Fruit fly (Drosophila melanogaster) whole organism, embryonic: ENCODE results near the gene beat-Vc.
A peak's percentile ranks its signal among the peaks of the same experiment; 100 is the strongest.

Experiments
- Ada2b ChIP-seq: fragments of 200-800 bp; sonication (Bioruptor generic); IDR thresholded peaks from 2 replicates; pipeline ENCODE4 v1.3.6; 2022; ENCODE audit warnings: missing biosample characterization, missing genetic modification characterization
- B-H2 ChIP-seq: fragments of 200-800 bp; sonication (Bioruptor generic); optimal IDR thresholded peaks from 2 replicates; lab custom pipeline; 2018; ENCODE audit warnings: missing biosample characterization, mild to moderate bottlenecking, missing genetic modification characterization
- CG10462 ChIP-seq: fragments of 200-800 bp; sonication (Bioruptor generic); optimal IDR thresholded peaks from 2 replicates; lab custom pipeline; 2016; ENCODE audit warnings: missing biosample characterization, missing genetic modification characterization
- CG10543 ChIP-seq: fragments of 200-800 bp; sonication (Bioruptor generic); optimal IDR thresholded peaks from 3 replicates; lab custom pipeline; 2017; ENCODE audit warnings: missing biosample characterization, mild to moderate bottlenecking, missing genetic modification characterization, moderate library complexity
- CG15011 ChIP-seq: fragments of 200-800 bp; sonication (Bioruptor generic); optimal IDR thresholded peaks from 3 replicates; lab custom pipeline; 2018; ENCODE audit warnings: missing biosample characterization, mild to moderate bottlenecking, missing genetic modification characterization
- CG15073 ChIP-seq: fragments of 200-800 bp; sonication (Bioruptor generic); optimal IDR thresholded peaks from 2 replicates; lab custom pipeline; 2016; ENCODE audit warnings: missing biosample characterization, missing genetic modification characterization
- CG16813 ChIP-seq: fragments of 200-800 bp; sonication (Bioruptor generic); IDR thresholded peaks from 3 replicates; pipeline ENCODE4 v1.3.6; 2022; ENCODE audit warnings: missing biosample characterization, missing genetic modification characterization; ENCODE audit not compliant: partially characterized antibody
- CG17385 ChIP-seq: fragments of 200-800 bp; sonication (Bioruptor generic); optimal IDR thresholded peaks from 3 replicates; lab custom pipeline; 2018; ENCODE audit warnings: missing biosample characterization, mild to moderate bottlenecking, missing genetic modification characterization
- CG17912 ChIP-seq: fragments of 200-800 bp; sonication (Bioruptor generic); optimal IDR thresholded peaks from 2 replicates; lab custom pipeline; 2018; ENCODE audit warnings: missing biosample characterization, mild to moderate bottlenecking, missing genetic modification characterization
- CG3281 ChIP-seq: fragments of 200-800 bp; sonication (Bioruptor generic); optimal IDR thresholded peaks from 3 replicates; lab custom pipeline; 2017; ENCODE audit warnings: missing biosample characterization, mild to moderate bottlenecking, missing genetic modification characterization
- CG3847 ChIP-seq: fragments of 200-800 bp; sonication (Bioruptor generic); IDR thresholded peaks from 2 replicates; pipeline ENCODE4 v1.3.6; 2022; ENCODE audit warnings: missing biosample characterization, missing genetic modification characterization
- CG6791 ChIP-seq: fragments of 200-800 bp; sonication (Bioruptor generic); IDR thresholded peaks from 3 replicates; pipeline ENCODE4 v1.3.6; 2022; ENCODE audit warnings: missing biosample characterization, missing genetic modification characterization; ENCODE audit not compliant: partially characterized antibody
- CG6813 ChIP-seq: fragments of 200-800 bp; sonication (Bioruptor generic); optimal IDR thresholded peaks from 2 replicates; lab custom pipeline; 2017; ENCODE audit warnings: missing biosample characterization, missing genetic modification characterization, mild to moderate bottlenecking, moderate library complexity, missing genetic modification reagents
- CG7839 ChIP-seq: fragments of 200-800 bp; sonication (Bioruptor generic); optimal IDR thresholded peaks from 3 replicates; lab custom pipeline; 2018; ENCODE audit warnings: missing biosample characterization, mild to moderate bottlenecking, missing genetic modification characterization, moderate library complexity
- CG9215 ChIP-seq: fragments of 200-800 bp; sonication (Bioruptor generic); IDR thresholded peaks from 2 replicates; pipeline ENCODE4 v1.3.6; 2022; ENCODE audit warnings: missing biosample characterization, missing genetic modification characterization
- CG9727 ChIP-seq: fragments of 200-800 bp; sonication (Bioruptor generic); optimal IDR thresholded peaks from 3 replicates; lab custom pipeline; 2017; ENCODE audit warnings: missing biosample characterization, mild to moderate bottlenecking, missing genetic modification characterization
- CG9817 ChIP-seq: fragments of 200-800 bp; sonication (Bioruptor generic); optimal IDR thresholded peaks from 2 replicates; lab custom pipeline; 2018; ENCODE audit warnings: missing biosample characterization, mild to moderate bottlenecking, missing genetic modification characterization, moderate library complexity
- CrebB ChIP-seq: fragments of 200-800 bp; sonication (Bioruptor generic); optimal IDR thresholded peaks from 3 replicates; lab custom pipeline; 2018; ENCODE audit warnings: missing biosample characterization, mild to moderate bottlenecking, missing genetic modification characterization
- Dad ChIP-seq: fragments of 200-800 bp; sonication (Bioruptor generic); optimal IDR thresholded peaks from 3 replicates; lab custom pipeline; 2016; ENCODE audit warnings: missing biosample characterization, missing genetic modification characterization
- Dfd ChIP-seq, 2 experiments: fragments of >200 bp; optimal IDR thresholded peaks; 2 replicates each; lab custom pipeline; 2017; ENCODE audit warnings: missing biosample characterization in 2 of 2, missing genetic modification characterization in 2 of 2
- Ets65A ChIP-seq: fragments of 200-800 bp; sonication (Bioruptor generic); peaks from one replicate; lab custom pipeline; 2016; ENCODE audit warnings: missing biosample characterization, missing genetic modification characterization
- HLH3B ChIP-seq: fragments of 200-800 bp; sonication (Bioruptor generic); IDR thresholded peaks from 2 replicates; pipeline ENCODE4 v1.3.6; 2022; ENCODE audit warnings: missing biosample characterization, missing genetic modification characterization
- Hand ChIP-seq: fragments of 200-800 bp; sonication (Bioruptor generic); optimal IDR thresholded peaks from 2 replicates; lab custom pipeline; 2017; ENCODE audit warnings: mild to moderate bottlenecking, missing biosample characterization, missing genetic modification reagents, missing genetic modification characterization
- HmgZ ChIP-seq: fragments of 200-800 bp; sonication (Bioruptor generic); optimal IDR thresholded peaks from 2 replicates; lab custom pipeline; 2018; ENCODE audit warnings: missing biosample characterization, mild to moderate bottlenecking, missing genetic modification characterization
- Hsf ChIP-seq: fragments of 200-800 bp; sonication (Bioruptor generic); optimal IDR thresholded peaks from 3 replicates; lab custom pipeline; 2016; ENCODE audit warnings: missing biosample characterization, missing genetic modification characterization
- Mad ChIP-seq: fragments of 200-800 bp; sonication (Bioruptor generic); optimal IDR thresholded peaks from 2 replicates; lab custom pipeline; 2016; ENCODE audit warnings: missing biosample characterization, missing genetic modification characterization
- Ptx1 ChIP-seq: fragments of 200-800 bp; sonication (Bioruptor generic); IDR thresholded peaks from 2 replicates; pipeline ENCODE4 v1.3.6; 2022; ENCODE audit warnings: missing biosample characterization, missing genetic modification characterization
- Rfx ChIP-seq: fragments of 200-800 bp; sonication (Bioruptor generic); IDR thresholded peaks from 2 replicates; pipeline ENCODE4 v1.3.6; 2022; ENCODE audit warnings: missing biosample characterization, missing genetic modification characterization
- Sox102F ChIP-seq: fragments of 200-800 bp; sonication (Bioruptor generic); optimal IDR thresholded peaks from 2 replicates; lab custom pipeline; 2018; ENCODE audit warnings: missing biosample characterization, mild to moderate bottlenecking, missing genetic modification characterization, moderate library complexity
- Taf1 ChIP-seq: fragments of 200-800 bp; sonication (Bioruptor generic); IDR thresholded peaks from 2 replicates; pipeline ENCODE4 v1.3.6; 2022; ENCODE audit warnings: missing biosample characterization, missing genetic modification characterization
- bab2 ChIP-seq: fragments of 200-800 bp; sonication (Bioruptor generic); optimal IDR thresholded peaks from 2 replicates; lab custom pipeline; 2016; ENCODE audit warnings: missing biosample characterization, missing genetic modification characterization
- bcd ChIP-seq: fragments of 200-800 bp; sonication (Bioruptor generic); optimal IDR thresholded peaks from 2 replicates; lab custom pipeline; 2017; ENCODE audit warnings: missing biosample characterization, mild to moderate bottlenecking, missing genetic modification characterization
- caup ChIP-seq: fragments of 200-800 bp; sonication (Bioruptor generic); optimal IDR thresholded peaks from 3 replicates; lab custom pipeline; 2017; ENCODE audit warnings: missing biosample characterization, mild to moderate bottlenecking, missing genetic modification characterization, moderate library complexity; ENCODE audit not compliant: severe bottlenecking
- crol ChIP-seq: fragments of 200-800 bp; sonication (Bioruptor generic); IDR thresholded peaks from 2 replicates; pipeline ENCODE4 v1.3.6; 2022; ENCODE audit warnings: missing biosample characterization, missing genetic modification characterization
- cwo ChIP-seq: fragments of 200-800 bp; sonication (Bioruptor generic); optimal IDR thresholded peaks from 3 replicates; lab custom pipeline; 2017; ENCODE audit warnings: missing biosample characterization, missing genetic modification characterization, mild to moderate bottlenecking, moderate library complexity, missing genetic modification reagents
- dimm ChIP-seq: fragments of 200-800 bp; sonication (Bioruptor generic); IDR thresholded peaks from 2 replicates; pipeline ENCODE4 v1.3.6; 2022; ENCODE audit warnings: missing biosample characterization, missing genetic modification characterization
- dm ChIP-seq: fragments of 200-800 bp; sonication (Bioruptor generic); optimal IDR thresholded peaks from 3 replicates; lab custom pipeline; 2016; ENCODE audit warnings: missing biosample characterization, missing genetic modification characterization
- dysf ChIP-seq: fragments of 200-800 bp; sonication (Bioruptor generic); IDR thresholded peaks from 3 replicates; pipeline ENCODE4 v1.3.6; 2022; ENCODE audit warnings: missing biosample characterization, missing genetic modification characterization
- gsb-n ChIP-seq: fragments of 200-800 bp; sonication (Bioruptor generic); optimal IDR thresholded peaks from 3 replicates; lab custom pipeline; 2018; ENCODE audit warnings: missing biosample characterization, mild to moderate bottlenecking, missing genetic modification characterization
- hkb ChIP-seq, 2 experiments: fragments of 200-800 bp in 1 of 2; fragments of >200 bp in 1 of 2; sonication (Bioruptor generic) in 1 of 2; IDR thresholded peaks in 1 of 2; optimal IDR thresholded peaks in 1 of 2; 2 replicates each; pipeline versions ENCODE4 v1.3.6 to Lab custom; 2017 to 2022; ENCODE audit warnings: missing biosample characterization in 1 of 2, missing genetic modification characterization in 1 of 2
- insv ChIP-seq, 2 experiments: fragments of 200-800 bp; sonication (Bioruptor generic); optimal IDR thresholded peaks; 3 replicates each; lab custom pipeline; 2016 to 2018; ENCODE audit warnings: missing biosample characterization in 2 of 2, missing genetic modification characterization in 2 of 2
- lab ChIP-seq: fragments of 200-800 bp; sonication (Bioruptor generic); optimal IDR thresholded peaks from 3 replicates; lab custom pipeline; 2017; ENCODE audit warnings: missing biosample characterization, missing genetic modification characterization, mild to moderate bottlenecking, moderate library complexity, missing genetic modification reagents
- lilli ChIP-seq: fragments of 200-800 bp; sonication (Bioruptor generic); optimal IDR thresholded peaks from 3 replicates; lab custom pipeline; 2016; ENCODE audit warnings: missing biosample characterization, missing genetic modification characterization
- nmo ChIP-seq: fragments of 200-800 bp; sonication (Bioruptor generic); optimal IDR thresholded peaks from 2 replicates; lab custom pipeline; 2018; ENCODE audit warnings: missing biosample characterization, mild to moderate bottlenecking, missing genetic modification characterization, moderate library complexity
- sisA ChIP-seq: fragments of 200-800 bp; sonication (Bioruptor generic); IDR thresholded peaks from 2 replicates; pipeline ENCODE4 v1.3.6; 2022; ENCODE audit warnings: missing biosample characterization, missing genetic modification characterization
- stc ChIP-seq: fragments of 200-800 bp; sonication (Bioruptor generic); IDR thresholded peaks from 2 replicates; pipeline ENCODE4 v1.3.6; 2022; ENCODE audit warnings: missing biosample characterization, missing genetic modification characterization
- tll ChIP-seq, 2 experiments: fragments of 200-800 bp in 1 of 2; fragments of >200 bp in 1 of 2; sonication (Bioruptor generic) in 1 of 2; optimal IDR thresholded peaks; 2 replicates each; lab custom pipeline; 2017 to 2019; ENCODE audit warnings: missing biosample characterization in 2 of 2, missing genetic modification characterization in 2 of 2, mild to moderate bottlenecking in 1 of 2, moderate library complexity in 1 of 2
- twi ChIP-seq: fragments of 200-800 bp; optimal IDR thresholded peaks from 2 replicates; lab custom pipeline; 2019; ENCODE audit warnings: missing biosample characterization, mild to moderate bottlenecking, missing genetic modification characterization, moderate library complexity

beat-Vc gene

DNA sequence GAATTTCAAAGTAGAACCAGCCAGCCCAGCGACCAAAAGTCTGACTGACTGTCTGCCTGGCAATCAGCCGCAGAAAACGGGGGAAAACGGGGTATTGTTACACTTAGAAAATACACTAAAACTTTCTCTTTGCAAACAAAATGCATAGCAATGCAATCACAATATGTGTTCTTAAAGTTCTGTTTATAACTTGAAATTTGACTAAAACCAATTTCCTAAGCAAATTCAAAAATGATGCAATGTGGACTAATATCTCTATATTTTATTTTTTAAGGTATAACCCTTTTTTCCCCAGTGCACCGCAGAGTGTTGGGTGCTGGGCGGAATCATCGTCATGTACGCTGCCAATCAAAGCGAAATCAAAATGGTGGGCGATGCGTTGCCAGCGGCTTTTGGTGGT, 32.0 kb downstream of the beat-Vc start (continued):
- TF ChIP-seq stc, result no peak
- no peak for TF ChIP-seq CG16813 (GFP tag; lab: Robert Waterston, UW)
- peak; percentile 21 for TF ChIP-seq bab2
- no peak for TF ChIP-seq twi (tag; lab: Kevin White, UChicago)
- TF ChIP-seq cwo, result peak; percentile 14
- no peak for TF ChIP-seq crol
- TF ChIP-seq Dad (GFP tag; lab: Kevin White, UChicago), result no peak
- peak; percentile 3 for TF ChIP-seq Hand (GFP tag; lab: Kevin White, UChicago)
- peak; percentile 36 for TF ChIP-seq nmo
- no peak for TF ChIP-seq gsb-n (tag; lab: Kevin White, UChicago)
- peak; percentile 5 for TF ChIP-seq caup (GFP tag; lab: Kevin White, UChicago)
- peak; percentile 32 for TF ChIP-seq CG9817 (tag; lab: Kevin White, UChicago)
- no peak for TF ChIP-seq CG3847
- 0 out of 3 replicates have a peak, but pooled peaks have one; percentile 38 for TF ChIP-seq dysf
- TF ChIP-seq Sox102F (GFP tag; lab: Kevin White, UChicago), result peak; percentile 46
- 0 out of 2 replicates have a peak, but pooled peaks have one; percentile 33 for TF ChIP-seq sisA (GFP tag; lab: Robert Waterston, UW)
- TF ChIP-seq CG15073, result no peak
- TF ChIP-seq HLH3B (GFP tag; lab: Robert Waterston, UW), result peak; percentile 32; the same call in 1 of the 2 replicates
- no peak for TF ChIP-seq dm (GFP tag; lab: Kevin White, UChicago)
- TF ChIP-seq insv (GFP tag; optimal IDR thresholded peaks at IDR 0.05; lab: Kevin White, UChicago), result no peak
- TF ChIP-seq bcd (GFP tag; lab: Kevin White, UChicago), result peak; percentile 10
- no peak for TF ChIP-seq tll (GFP tag; optimal IDR thresholded peaks at IDR 0.05; lab: Kevin White, UChicago)
- no peak for TF ChIP-seq CG17912
- TF ChIP-seq CG17385, result peak; percentile 17
- TF ChIP-seq lilli, result peak; percentile 5
- TF ChIP-seq HmgZ (tag; lab: Kevin White, UChicago), result no peak
- peak; percentile 3 for TF ChIP-seq CG6813 (GFP tag; lab: Kevin White, UChicago)
- peak; percentile 26; the same call in 1 of the 2 replicates for TF ChIP-seq Ptx1 (GFP tag; lab: Robert Waterston, UW)
- TF ChIP-seq Ets65A (GFP tag; lab: Kevin White, UChicago), result peak; percentile 28
- TF ChIP-seq CG6791 (GFP tag; lab: Robert Waterston, UW), result no peak
- peak; percentile 18 for TF ChIP-seq CG3281 (GFP tag; lab: Kevin White, UChicago)
- no peak for TF ChIP-seq Mad
- TF ChIP-seq CG7839 (tag; lab: Kevin White, UChicago), result peak; percentile 51
- peak; percentile 63 for TF ChIP-seq lab (GFP tag; lab: Kevin White, UChicago)
- peak; percentile 30; the same call in 1 of the 2 replicates for TF ChIP-seq Rfx (GFP tag; lab: Robert Waterston, UW)
- no peak for TF ChIP-seq Dfd (GFP tag; optimal IDR thresholded peaks at IDR 0.05; lab: Kevin White, UChicago)
- 0 out of 2 replicates have a peak, but pooled peaks have one; percentile 12 for TF ChIP-seq Taf1
- TF ChIP-seq Ada2b (GFP tag; lab: Robert Waterston, UW), result peak; percentile 41; the same call in 1 of the 2 replicates
- TF ChIP-seq CG9215 (GFP tag; lab: Robert Waterston, UW), result peak; percentile 10; the same call in 1 of the 2 replicates
- no peak for TF ChIP-seq CrebB (tag; lab: Kevin White, UChicago)
- peak; percentile 16 for TF ChIP-seq CG9727 (GFP tag; lab: Kevin White, UChicago)
- TF ChIP-seq dimm (GFP tag; lab: Robert Waterston, UW), result no peak
- TF ChIP-seq hkb (optimal IDR thresholded peaks at IDR 0.05; lab: Kevin White, UChicago), result no peak
- no peak for TF ChIP-seq hkb (GFP tag; IDR thresholded peaks at IDR 0.05; lab: Robert Waterston, UW)
- TF ChIP-seq Hsf (GFP tag; lab: Kevin White, UChicago), result peak; percentile 18
- TF ChIP-seq B-H2 (GFP tag; lab: Kevin White, UChicago), result no peak
- TF ChIP-seq CG15011 (GFP tag; lab: Kevin White, UChicago), result peak; percentile 2
- TF ChIP-seq CG10462, result no peak
- no peak for TF ChIP-seq CG10543
